Fruit fly (Drosophila melanogaster): ENCODE results near the gene Ldaf1.

Gene Ldaf1

dm6 chrX:1861620-1862184 lies 40.0 kb downstream of the Ldaf1 start, which contains the start of gene deltaCOP:
TSS of gene deltaCOP (minus strand) at chrX:1861790.
- TF ChIP-seq CG6276 (GFP tag; optimal IDR thresholded peaks at IDR 0.05) (no peak), OdsH (GFP tag; optimal IDR thresholded peaks at IDR 0.05) (no peak), esn (GFP tag; optimal IDR thresholded peaks at IDR 0.05) (peak; percentile 92), CG15336 (GFP tag; IDR thresholded peaks at IDR 0.05) (peak; percentile 76), net (GFP tag; optimal IDR thresholded peaks at IDR 0.05) (peak; percentile 81), CG8632 (GFP tag; optimal IDR thresholded peaks at IDR 0.05) (peak; percentile 85), CG4318 (GFP tag; optimal IDR thresholded peaks at IDR 0.05) (no peak), Smox (GFP tag; optimal IDR thresholded peaks at IDR 0.05) (no peak), CG10669 (GFP tag; optimal IDR thresholded peaks at IDR 0.05) (no peak), Gug (GFP tag; IDR thresholded peaks at IDR 0.05) (peak; percentile 77), svp (GFP tag) (peak; percentile 92), CG9139 (GFP tag; optimal IDR thresholded peaks at IDR 0.05) (no peak), Lpt (GFP tag; optimal IDR thresholded peaks at IDR 0.05) (peak; percentile 77), ss (GFP tag; optimal IDR thresholded peaks at IDR 0.05) (peak in 1 of 2 experiments; percentile 80), fd85E (GFP tag; optimal IDR thresholded peaks at IDR 0.05) (no peak), eg (GFP tag; IDR thresholded peaks at IDR 0.05) (peak; percentile 72; the same call in 2 of the 3 replicates), achi (GFP tag; optimal IDR thresholded peaks at IDR 0.05) (peak; percentile 84), fd59A (GFP tag; optimal IDR thresholded peaks at IDR 0.05) (peak; percentile 74), CG16779 (tag; optimal IDR thresholded peaks at IDR 0.05) (no peak), CG6808 (GFP tag; optimal IDR thresholded peaks at IDR 0.05) (no peak), spab (GFP tag; optimal IDR thresholded peaks at IDR 0.05) (no peak), topi (GFP tag; optimal IDR thresholded peaks at IDR 0.05) (peak; percentile 90), Eip75B (GFP tag; optimal IDR thresholded peaks at IDR 0.05) (peak; percentile 89), Eip78C (GFP tag) (peak; percentile 97), Ets21C (GFP tag; optimal IDR thresholded peaks at IDR 0.05) (peak; percentile 89), CG11294 (GFP tag; IDR thresholded peaks at IDR 0.05) (peak; percentile 72), CG31627 (GFP tag; optimal IDR thresholded peaks at IDR 0.05) (peak; percentile 92), CG3032 (tag; optimal IDR thresholded peaks at IDR 0.05) (peak; percentile 76), Sox102F (GFP tag; optimal IDR thresholded peaks at IDR 0.05) (no peak), dsx (GFP tag; optimal IDR thresholded peaks at IDR 0.05; ENCODE audit: poor library complexity, severe bottlenecking) (peak; percentile 59), CG1621 (tag; optimal IDR thresholded peaks at IDR 0.05) (peak; percentile 47), vri (GFP tag; optimal IDR thresholded peaks at IDR 0.05) (no peak), Hr39 (GFP tag; optimal IDR thresholded peaks at IDR 0.05) (peak; percentile 90), fkh (GFP tag; optimal IDR thresholded peaks at IDR 0.05) (no peak), CG3919 (GFP tag; optimal IDR thresholded peaks at IDR 0.05) (peak; percentile 87), CG10631 (GFP tag; optimal IDR thresholded peaks at IDR 0.05) (no peak), Sox14 (GFP tag; optimal IDR thresholded peaks at IDR 0.05) (peak; percentile 93), CG34406 (GFP tag; optimal IDR thresholded peaks at IDR 0.05) (peak; percentile 83), CG6792 (GFP tag; optimal IDR thresholded peaks at IDR 0.05) (peak; percentile 88), salr (GFP tag; optimal IDR thresholded peaks at IDR 0.05) (no peak), Met (GFP tag; optimal IDR thresholded peaks at IDR 0.05) (no peak), dac (GFP tag; optimal IDR thresholded peaks at IDR 0.05) (no peak), CG8319 (GFP tag; optimal IDR thresholded peaks at IDR 0.05) (peak; percentile 70), Hr4 (GFP tag; optimal IDR thresholded peaks at IDR 0.05) (no peak), CG8119 (GFP tag; IDR thresholded peaks at IDR 0.05) (peak; percentile 73; the same call in 2 of the 3 replicates), Hr38 (GFP tag; optimal IDR thresholded peaks at IDR 0.05) (peak; percentile 23), cyc (GFP tag; optimal IDR thresholded peaks at IDR 0.05) (peak; percentile 89), acj6 (GFP tag; optimal IDR thresholded peaks at IDR 0.05) (no peak), pdm3 (GFP tag; optimal IDR thresholded peaks at IDR 0.05) (no peak), CG7368 (GFP tag; optimal IDR thresholded peaks at IDR 0.05) (peak; percentile 77), CG11762 (GFP tag; optimal IDR thresholded peaks at IDR 0.05; ENCODE audit: insufficient read depth) (peak; percentile 70), lz (GFP tag; optimal IDR thresholded peaks at IDR 0.05) (peak; percentile 91)
